Fruit fly (Drosophila melanogaster): ENCODE results near the gene CG33995.
A peak's percentile ranks its signal among the peaks of the same experiment; 100 is the strongest.

CG33995 gene

dm6 chr2L:5000287-5000871 is 42.7 kb upstream of the CG33995 start (continued):
- TF ChIP-seq CG10209 (GFP tag; optimal IDR thresholded peaks at IDR 0.05), result peak; percentile 83
- TF ChIP-seq CG12769 (tag; optimal IDR thresholded peaks at IDR 0.05), result no peak
- peak; percentile 78 for TF ChIP-seq CG14014 (GFP tag; IDR thresholded peaks at IDR 0.05)
- TF ChIP-seq Hr51 (GFP tag; optimal IDR thresholded peaks at IDR 0.05), result peak; percentile 23 to 87
- TF ChIP-seq Mrtf (GFP tag; IDR thresholded peaks at IDR 0.05), result peak; percentile 74; the same call in 2 of the 3 replicates
- peak; percentile 84 for TF ChIP-seq CG32532 (GFP tag; IDR thresholded peaks at IDR 0.05)
- TF ChIP-seq TFAM (GFP tag; optimal IDR thresholded peaks at IDR 0.05), result peak; percentile 6
- peak; percentile 71 for TF ChIP-seq Taf1 (GFP tag; IDR thresholded peaks at IDR 0.05)
- TF ChIP-seq Atf3 (GFP tag; optimal IDR thresholded peaks at IDR 0.05), result peak; percentile 44
- peak; percentile 65 for TF ChIP-seq jing (GFP tag; optimal IDR thresholded peaks at IDR 0.05)
- TF ChIP-seq sisA (GFP tag; IDR thresholded peaks at IDR 0.05), result peak; percentile 82
- TF ChIP-seq CG2712 (tag; optimal IDR thresholded peaks at IDR 0.05), result peak; percentile 92
- peak; percentile 26 for TF ChIP-seq grn (GFP tag; optimal IDR thresholded peaks at IDR 0.05)
- TF ChIP-seq CG10147 (GFP tag; optimal IDR thresholded peaks at IDR 0.05), result peak; percentile 74
- peak; percentile 69 for TF ChIP-seq CG10462 (GFP tag; optimal IDR thresholded peaks at IDR 0.05)
- peak; percentile 66 for TF ChIP-seq E2f1 (GFP tag; IDR thresholded peaks at IDR 0.05)
- peak; percentile 33; the same call in 1 of the 2 replicates for TF ChIP-seq MBD-R2 (GFP tag; IDR thresholded peaks at IDR 0.05)
- peak; percentile 79 for TF ChIP-seq unpg (GFP tag; optimal IDR thresholded peaks at IDR 0.05)
- TF ChIP-seq CG10431 (GFP tag; optimal IDR thresholded peaks at IDR 0.05), result peak; percentile 66
- no peak for TF ChIP-seq CG43689 (GFP tag; IDR thresholded peaks at IDR 0.05)
- TF ChIP-seq tap (tag; optimal IDR thresholded peaks at IDR 0.05), result peak; percentile 75
- TF ChIP-seq dan (GFP tag; IDR thresholded peaks at IDR 0.05), result no peak
- TF ChIP-seq zen (tag; optimal IDR thresholded peaks at IDR 0.05), result peak; percentile 92
- peak; percentile 50; the same call in 1 of the 2 replicates for TF ChIP-seq sim (GFP tag; IDR thresholded peaks at IDR 0.05)
- TF ChIP-seq Ets97D (GFP tag; optimal IDR thresholded peaks at IDR 0.05), result peak; percentile 16
- TF ChIP-seq Dll (GFP tag; IDR thresholded peaks at IDR 0.05; ENCODE audit: partially characterized antibody), result no peak
- peak; percentile 69 for TF ChIP-seq CG4730 (GFP tag; IDR thresholded peaks at IDR 0.05)
- peak; percentile 62 for TF ChIP-seq slp2 (GFP tag; optimal IDR thresholded peaks at IDR 0.05)
- TF ChIP-seq Atf-2 (GFP tag; optimal IDR thresholded peaks at IDR 0.05), result peak; percentile 66
- peak; percentile 71 for TF ChIP-seq gcm2 (GFP tag; optimal IDR thresholded peaks at IDR 0.05)
- TF ChIP-seq psq (GFP tag; optimal IDR thresholded peaks at IDR 0.05), result peak; percentile 60
- peak; percentile 66 for TF ChIP-seq Gug (GFP tag; IDR thresholded peaks at IDR 0.05)
- TF ChIP-seq CG18476 (GFP tag; optimal IDR thresholded peaks at IDR 0.05), result peak; percentile 78
- peak; percentile 84 for TF ChIP-seq CG17328 (GFP tag; IDR thresholded peaks at IDR 0.05)
- TF ChIP-seq jigr1 (GFP tag; IDR thresholded peaks at IDR 0.05), result no peak
- no peak for TF ChIP-seq trh (GFP tag; optimal IDR thresholded peaks at IDR 0.05)
- peak; percentile 84 for TF ChIP-seq BtbVII (GFP tag; optimal IDR thresholded peaks at IDR 0.05)
- peak; percentile 55 for TF ChIP-seq D19B (GFP tag; optimal IDR thresholded peaks at IDR 0.05)
- TF ChIP-seq Opbp (GFP tag; IDR thresholded peaks at IDR 0.05; ENCODE audit: partially characterized antibody), result no peak
- peak; percentile 72; the same call in 1 of the 2 replicates for TF ChIP-seq ranshi (GFP tag; IDR thresholded peaks at IDR 0.05)
- TF ChIP-seq Hr3 (GFP tag; optimal IDR thresholded peaks at IDR 0.05), result peak; percentile 68
- peak; percentile 63 for TF ChIP-seq CG10654 (GFP tag; optimal IDR thresholded peaks at IDR 0.05)
- peak in 1 of 2 experiments; percentile 75 for TF ChIP-seq Eip74EF (GFP tag; optimal IDR thresholded peaks at IDR 0.05)
- TF ChIP-seq Hand (GFP tag; optimal IDR thresholded peaks at IDR 0.05), result peak; percentile 74
- peak; percentile 87 for TF ChIP-seq Hmr (GFP tag; optimal IDR thresholded peaks at IDR 0.05)
- peak; percentile 59 for TF ChIP-seq crc (GFP tag; optimal IDR thresholded peaks at IDR 0.05)
- peak; percentile 84 for TF ChIP-seq CG11504 (tag; optimal IDR thresholded peaks at IDR 0.05)
- peak; percentile 85 for TF ChIP-seq CG2202 (tag; optimal IDR thresholded peaks at IDR 0.05)
- TF ChIP-seq CG5953 (GFP tag; IDR thresholded peaks at IDR 0.05), result peak; percentile 53; the same call in 1 of the 2 replicates
- peak; percentile 86 for TF ChIP-seq slbo (GFP tag; IDR thresholded peaks at IDR 0.05)

All from whole organism, embryonic.